Fruit fly (Drosophila melanogaster): ENCODE measurements around the gene Hou.

Hou gene

dm6 chrX:18644890-18645289 lies 5.4 kb downstream of the Hou start (continued):
- TF ChIP-seq achi (GFP tag; optimal IDR thresholded peaks at IDR 0.05) (peak; percentile 78), Blimp-1 (GFP tag; optimal IDR thresholded peaks at IDR 0.05) (peak; percentile 29), ss (GFP tag; optimal IDR thresholded peaks at IDR 0.05) (peak; percentile 8 to 64), CG32006 (GFP tag; optimal IDR thresholded peaks at IDR 0.05) (peak; percentile 71), Hr38 (GFP tag; optimal IDR thresholded peaks at IDR 0.05) (no peak), Ets96B (tag; optimal IDR thresholded peaks at IDR 0.05) (peak; percentile 67), CG9139 (GFP tag; optimal IDR thresholded peaks at IDR 0.05) (peak; percentile 50), CG3919 (GFP tag; optimal IDR thresholded peaks at IDR 0.05) (peak; percentile 84), fkh (GFP tag; optimal IDR thresholded peaks at IDR 0.05) (no peak), CG15336 (GFP tag; IDR thresholded peaks at IDR 0.05) (peak; percentile 60), CG3032 (tag; optimal IDR thresholded peaks at IDR 0.05) (peak; percentile 61), fd85E (GFP tag; optimal IDR thresholded peaks at IDR 0.05) (peak; percentile 23), fd59A (GFP tag; optimal IDR thresholded peaks at IDR 0.05) (peak; percentile 60), CG7368 (GFP tag; optimal IDR thresholded peaks at IDR 0.05) (peak; percentile 70), Gug (GFP tag; IDR thresholded peaks at IDR 0.05) (peak; percentile 37; the same call in 1 of the 2 replicates), CG6854 (GFP tag; optimal IDR thresholded peaks at IDR 0.05) (peak; percentile 47), CG16779 (tag; optimal IDR thresholded peaks at IDR 0.05) (peak; percentile 28), CG11294 (GFP tag; IDR thresholded peaks at IDR 0.05) (peak; percentile 43; the same call in 1 of the 2 replicates), CG8632 (GFP tag; optimal IDR thresholded peaks at IDR 0.05) (peak; percentile 74), CG8119 (GFP tag; IDR thresholded peaks at IDR 0.05) (peak; percentile 67), CG4318 (GFP tag; optimal IDR thresholded peaks at IDR 0.05) (peak; percentile 55), Hr39 (GFP tag; optimal IDR thresholded peaks at IDR 0.05) (peak; percentile 85), CG11902 (GFP tag; optimal IDR thresholded peaks at IDR 0.05) (peak; percentile 77), Sox14 (GFP tag; optimal IDR thresholded peaks at IDR 0.05) (peak; percentile 83), CG6808 (GFP tag; optimal IDR thresholded peaks at IDR 0.05) (peak; percentile 64)

DNA sequence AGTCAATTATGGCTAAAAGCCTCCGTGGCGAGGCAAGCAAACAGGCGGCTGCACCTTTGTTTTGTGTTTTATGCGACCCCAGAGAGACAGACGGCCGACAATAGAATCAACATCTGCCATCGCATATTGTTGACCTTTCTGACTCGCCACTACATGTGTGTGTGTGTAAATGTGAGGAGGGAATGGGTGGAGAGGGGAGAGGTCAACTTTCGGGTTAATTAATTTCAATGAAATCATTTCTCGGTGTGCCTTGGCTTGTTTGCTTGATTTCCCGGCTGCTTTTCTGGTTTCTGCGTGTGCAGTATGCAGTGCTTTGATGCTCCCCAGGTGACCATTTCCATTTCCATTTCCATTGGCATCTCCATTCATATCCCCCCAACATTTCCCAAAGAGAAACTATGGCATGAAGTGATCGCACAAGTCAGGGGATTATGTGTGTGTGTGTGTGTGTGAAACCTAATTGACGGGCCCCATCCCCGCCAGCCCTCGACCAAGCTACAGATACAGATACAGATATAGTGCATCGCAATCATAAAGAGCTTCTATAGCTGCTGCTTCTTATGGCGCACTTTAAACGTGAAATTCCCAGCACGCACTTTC lies 7.1 kb downstream of the Hou start:
- TF ChIP-seq CG8119 (GFP tag; IDR thresholded peaks at IDR 0.05) (no peak), CG16779 (tag; optimal IDR thresholded peaks at IDR 0.05) (no peak), cyc (GFP tag; optimal IDR thresholded peaks at IDR 0.05) (no peak), CG11762 (GFP tag; optimal IDR thresholded peaks at IDR 0.05; ENCODE audit: insufficient read depth) (no peak), Lpt (GFP tag; optimal IDR thresholded peaks at IDR 0.05) (no peak), Eip93F (GFP tag; optimal IDR thresholded peaks at IDR 0.05) (no peak), eg (GFP tag; IDR thresholded peaks at IDR 0.05) (no peak), Gug (GFP tag; IDR thresholded peaks at IDR 0.05) (no peak), Sox15 (GFP tag; optimal IDR thresholded peaks at IDR 0.05) (no peak), Blimp-1 (GFP tag; optimal IDR thresholded peaks at IDR 0.05) (no peak), CG32006 (GFP tag; optimal IDR thresholded peaks at IDR 0.05) (no peak), CG6792 (GFP tag; optimal IDR thresholded peaks at IDR 0.05) (no peak), CG3919 (GFP tag; optimal IDR thresholded peaks at IDR 0.05) (no peak), CG8632 (GFP tag; optimal IDR thresholded peaks at IDR 0.05) (no peak), fkh (GFP tag; optimal IDR thresholded peaks at IDR 0.05) (peak; percentile 27), CG6276 (GFP tag; optimal IDR thresholded peaks at IDR 0.05) (peak; percentile 3), esn (GFP tag; optimal IDR thresholded peaks at IDR 0.05) (no peak), svp (GFP tag) (peak; percentile 20), ss (GFP tag; optimal IDR thresholded peaks at IDR 0.05) (peak in 1 of 2 experiments; percentile 24), CG7368 (GFP tag; optimal IDR thresholded peaks at IDR 0.05) (no peak), CG31627 (GFP tag; optimal IDR thresholded peaks at IDR 0.05) (no peak), topi (GFP tag; optimal IDR thresholded peaks at IDR 0.05) (no peak), Eip78C (GFP tag) (peak; percentile 37)

Data from whole organism, prepupa.